Fruit fly (Drosophila melanogaster): Measurements from ENCODE around the gene Regnase-1.

The Regnase-1 gene

DNA sequence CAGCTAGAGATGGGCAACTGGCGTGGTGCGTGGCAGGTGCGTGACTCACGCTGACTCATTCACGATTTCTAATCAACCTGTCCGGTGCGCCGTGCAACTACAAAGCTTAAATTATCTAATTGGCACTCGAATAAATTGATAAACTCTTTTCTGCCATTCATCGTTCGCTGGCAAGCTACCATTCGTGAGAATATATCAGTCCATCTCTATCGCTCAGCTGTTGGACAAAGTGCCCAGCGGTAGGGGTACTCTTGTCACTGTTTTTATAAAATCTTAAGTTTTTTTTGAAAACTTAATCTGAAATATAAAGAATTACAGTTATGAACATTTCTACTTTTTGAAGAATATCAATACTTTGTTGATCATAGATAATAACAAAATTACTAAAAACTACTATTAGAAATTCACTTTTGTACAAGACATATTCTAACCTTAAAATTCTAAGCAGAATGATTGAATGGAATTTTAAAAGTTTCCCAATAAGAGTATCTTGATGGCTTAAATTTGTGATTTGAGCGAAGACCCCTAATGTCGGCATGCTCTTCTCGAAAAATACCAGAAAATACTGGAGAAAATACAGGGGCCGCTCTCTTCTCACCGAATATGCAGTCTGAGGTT is 14.6 kb downstream of the Regnase-1 start, which contains the start of the genes PIG-L and psidin (continued):
- TF ChIP-seq CG18599 (GFP tag; optimal IDR thresholded peaks at IDR 0.05) (peak; percentile 64), Optix (GFP tag; IDR thresholded peaks at IDR 0.05) (peak; percentile 38; the same call in 1 of the 3 replicates), Dref (GFP tag; IDR thresholded peaks at IDR 0.05) (no peak), bab2 (GFP tag; optimal IDR thresholded peaks at IDR 0.05) (peak; percentile 90), MBD-R2 (GFP tag; IDR thresholded peaks at IDR 0.05) (peak; percentile 91), fd102C (GFP tag; optimal IDR thresholded peaks at IDR 0.05) (no peak), CG9876 (GFP tag; optimal IDR thresholded peaks at IDR 0.05) (peak; percentile 74), kah (GFP tag; optimal IDR thresholded peaks at IDR 0.05) (peak; percentile 11), Awh (GFP tag; IDR thresholded peaks at IDR 0.05) (0 out of 2 replicates have a peak, but pooled peaks have one; percentile 21), CG17568 (GFP tag; optimal IDR thresholded peaks at IDR 0.05) (no peak), ham (GFP tag; IDR thresholded peaks at IDR 0.05) (no peak), fd64A (GFP tag; optimal IDR thresholded peaks at IDR 0.05) (no peak), sr (GFP tag; IDR thresholded peaks at IDR 0.05) (0 out of 3 replicates have a peak, but pooled peaks have one; percentile 5), sqz (GFP tag; optimal IDR thresholded peaks at IDR 0.05) (no peak), sug (tag; optimal IDR thresholded peaks at IDR 0.05) (peak; percentile 80), klu (GFP tag; IDR thresholded peaks at IDR 0.05) (peak; percentile 83), onecut (GFP tag; IDR thresholded peaks at IDR 0.05) (peak; percentile 43; the same call in 1 of the 2 replicates), insv (GFP tag; optimal IDR thresholded peaks at IDR 0.05) (peak; percentile 83 to 98), stc (GFP tag; IDR thresholded peaks at IDR 0.05) (peak; percentile 61; the same call in 1 of the 2 replicates), tin (GFP tag; optimal IDR thresholded peaks at IDR 0.05) (peak; percentile 73), pb (GFP tag; optimal IDR thresholded peaks at IDR 0.05) (peak; percentile 37), CTCF (GFP tag; optimal IDR thresholded peaks at IDR 0.05) (no peak), CG3065 (GFP tag; optimal IDR thresholded peaks at IDR 0.05) (peak; percentile 17), nmo (GFP tag; optimal IDR thresholded peaks at IDR 0.05) (peak; percentile 93), zfh2 (GFP tag; optimal IDR thresholded peaks at IDR 0.05) (peak; percentile 81), nerfin-2 (GFP tag; IDR thresholded peaks at IDR 0.05; ENCODE audit: partially characterized antibody) (peak; percentile 91), CG10543 (GFP tag; optimal IDR thresholded peaks at IDR 0.05) (no peak), caup (GFP tag; optimal IDR thresholded peaks at IDR 0.05; ENCODE audit: severe bottlenecking) (peak; percentile 70), CG6272 (GFP tag; IDR thresholded peaks at IDR 0.05) (peak; percentile 60), croc (GFP tag; conservative IDR thresholded peaks at IDR 0.05) (peak; percentile 52; the same call in 1 of the 3 replicates), Kr (GFP tag; optimal IDR thresholded peaks at IDR 0.05) (no peak), Ets97D (GFP tag; optimal IDR thresholded peaks at IDR 0.05) (peak; percentile 69), CG17359 (tag; optimal IDR thresholded peaks at IDR 0.05) (peak; percentile 57), CG30020 (tag; optimal IDR thresholded peaks at IDR 0.05) (peak; percentile 73), cas (GFP tag; IDR thresholded peaks at IDR 0.05) (0 out of 2 replicates have a peak, but pooled peaks have one; percentile 8), dati (GFP tag; IDR thresholded peaks at IDR 0.05) (0 out of 2 replicates have a peak, but pooled peaks have one; percentile 33), CG7372 (GFP tag; IDR thresholded peaks at IDR 0.05) (peak; percentile 39), CG7963 (GFP tag; IDR thresholded peaks at IDR 0.05; ENCODE audit: partially characterized antibody) (peak; percentile 81), Fer3 (tag; optimal IDR thresholded peaks at IDR 0.05) (peak; percentile 59), Lpt (GFP tag; optimal IDR thresholded peaks at IDR 0.05) (no peak), MESR4 (GFP tag; optimal IDR thresholded peaks at IDR 0.05) (no peak), crol (GFP tag; IDR thresholded peaks at IDR 0.05) (no peak), da (GFP tag; optimal IDR thresholded peaks at IDR 0.05) (peak; percentile 50), CG11695 (GFP tag; IDR thresholded peaks at IDR 0.05) (peak; percentile 71), CG8290 (GFP tag; optimal IDR thresholded peaks at IDR 0.05) (peak; percentile 66), CG8290 (tag; optimal IDR thresholded peaks at IDR 0.05) (no peak), CG15073 (GFP tag; optimal IDR thresholded peaks at IDR 0.05) (peak; percentile 32), CG4424 (GFP tag; optimal IDR thresholded peaks at IDR 0.05) (peak; percentile 96), CG17802 (tag; optimal IDR thresholded peaks at IDR 0.05) (no peak), Rfx (GFP tag; IDR thresholded peaks at IDR 0.05) (peak; percentile 80), ro (GFP tag; IDR thresholded peaks at IDR 0.05) (no peak)
